Worm (Caenorhabditis elegans) whole organism, mixed stage, embryonic: ENCODE data around the gene lgg-1.

Experiments used
- M03D4.4 ChIP-seq: sonication (generic microtip); optimal IDR thresholded peaks from 2 replicates; lab custom pipeline; 2017; ENCODE audit warnings: mild to moderate bottlenecking, missing genetic modification characterization, missing compliant biosample characterization
- blmp-1 ChIP-seq: fragments of 150-350 bp; optimal IDR thresholded peaks from 2 replicates; lab custom pipeline; 2014; ENCODE audit warnings: missing biosample characterization, missing genetic modification characterization
- ceh-39 ChIP-seq: fragments of 150-350 bp; optimal IDR thresholded peaks from 2 replicates; lab custom pipeline; 2014; ENCODE audit warnings: missing biosample characterization, missing genetic modification characterization
- ceh-83 ChIP-seq: fragments of 200-800 bp; sonication (Bioruptor generic); optimal IDR thresholded peaks from 2 replicates; lab custom pipeline; 2018; ENCODE audit warnings: mild to moderate bottlenecking, missing genetic modification characterization, missing compliant biosample characterization
- ces-1 ChIP-seq: fragments of 150-350 bp; optimal IDR thresholded peaks from 2 replicates; lab custom pipeline; 2014; ENCODE audit warnings: missing biosample characterization, missing genetic modification reagents, missing genetic modification characterization
- cnd-1 ChIP-seq: fragments of 200-800 bp; sonication (Bioruptor generic); optimal IDR thresholded peaks from 2 replicates; lab custom pipeline; 2018; ENCODE audit warnings: mild to moderate bottlenecking, missing genetic modification characterization, missing compliant biosample characterization
- elt-1 ChIP-seq: sonication (generic microtip); optimal IDR thresholded peaks from 2 replicates; lab custom pipeline; 2017; ENCODE audit warnings: missing genetic modification characterization, mild to moderate bottlenecking, missing compliant biosample characterization, antibody characterized with exemption, moderate library complexity, borderline replicate concordance; ENCODE audit not compliant: insufficient read depth
- elt-3 ChIP-seq: fragments of 150-350 bp; optimal IDR thresholded peaks from 2 replicates; lab custom pipeline; 2014; ENCODE audit warnings: missing biosample characterization, missing genetic modification characterization
- flh-1 ChIP-seq: fragments of 200-800 bp; sonication (Bioruptor generic); optimal IDR thresholded peaks from 2 replicates; lab custom pipeline; 2018; ENCODE audit warnings: mild to moderate bottlenecking, missing genetic modification characterization, moderate library complexity, missing compliant biosample characterization
- ham-2 ChIP-seq: fragments of 200-800 bp; sonication (Bioruptor generic); optimal IDR thresholded peaks from 2 replicates; lab custom pipeline; 2018; ENCODE audit warnings: mild to moderate bottlenecking, missing genetic modification characterization, missing compliant biosample characterization
- hlh-1 ChIP-seq: fragments of 150-350 bp; optimal IDR thresholded peaks from 2 replicates; lab custom pipeline; 2014; ENCODE audit warnings: missing biosample characterization, missing genetic modification reagents, missing genetic modification characterization
- lin-13 ChIP-seq: fragments of 150-350 bp; optimal IDR thresholded peaks from 2 replicates; lab custom pipeline; 2014; ENCODE audit warnings: missing biosample characterization, missing genetic modification characterization
- lin-32 ChIP-seq: fragments of 200-800 bp; sonication (Bioruptor generic); optimal IDR thresholded peaks from 2 replicates; lab custom pipeline; 2018; ENCODE audit warnings: mild to moderate bottlenecking, missing genetic modification characterization, missing compliant biosample characterization
- lsy-2 ChIP-seq: fragments of 150-350 bp; optimal IDR thresholded peaks from 2 replicates; lab custom pipeline; 2014; ENCODE audit warnings: missing biosample characterization, missing genetic modification characterization
- mab-5 ChIP-seq: fragments of 150-350 bp; optimal IDR thresholded peaks from 2 replicates; lab custom pipeline; 2014; ENCODE audit warnings: missing biosample characterization, missing genetic modification characterization
- mep-1 ChIP-seq: fragments of 150-350 bp; optimal IDR thresholded peaks from 2 replicates; lab custom pipeline; 2017; ENCODE audit warnings: missing biosample characterization, missing genetic modification reagents, missing genetic modification characterization, inconsistent platforms
- mls-2 ChIP-seq: sonication (generic microtip); optimal IDR thresholded peaks from 2 replicates; lab custom pipeline; 2016; ENCODE audit warnings: mild to moderate bottlenecking, missing genetic modification characterization, moderate library complexity, missing compliant biosample characterization
- nhr-12 ChIP-seq: fragments of 150-350 bp; optimal IDR thresholded peaks from 2 replicates; lab custom pipeline; 2014; ENCODE audit warnings: missing biosample characterization, missing genetic modification characterization
- nhr-237 ChIP-seq: fragments of 150-350 bp; optimal IDR thresholded peaks from 2 replicates; lab custom pipeline; 2014; ENCODE audit warnings: missing biosample characterization, missing genetic modification characterization
- nhr-28 ChIP-seq: fragments of 150-350 bp; optimal IDR thresholded peaks from 2 replicates; lab custom pipeline; 2014; ENCODE audit warnings: missing biosample characterization, missing genetic modification characterization
- nhr-76 ChIP-seq: sonication (generic microtip); optimal IDR thresholded peaks from 2 replicates; lab custom pipeline; 2017; ENCODE audit warnings: missing biosample characterization, missing genetic modification characterization
- pha-4 ChIP-seq: fragments of 150-350 bp; optimal IDR thresholded peaks from 2 replicates; lab custom pipeline; 2018; ENCODE audit warnings: missing biosample characterization, missing genetic modification reagents, missing genetic modification characterization
- sem-2 ChIP-seq: fragments of 200-800 bp; sonication (Bioruptor generic); optimal IDR thresholded peaks from 2 replicates; lab custom pipeline; 2018; ENCODE audit warnings: mild to moderate bottlenecking, missing genetic modification characterization, missing compliant biosample characterization
- snpc-4 ChIP-seq: fragments of 150-350 bp; optimal IDR thresholded peaks from 2 replicates; lab custom pipeline; 2014; ENCODE audit warnings: missing biosample characterization, missing genetic modification characterization
- tbx-8 ChIP-seq: fragments of 200-800 bp; sonication (Bioruptor generic); optimal IDR thresholded peaks from 2 replicates; lab custom pipeline; 2018; ENCODE audit warnings: mild to moderate bottlenecking, missing genetic modification characterization, moderate library complexity, missing compliant biosample characterization
- unc-120 ChIP-seq: sonication (generic microtip); optimal IDR thresholded peaks from 2 replicates; lab custom pipeline; 2017; ENCODE audit warnings: missing genetic modification characterization, missing compliant biosample characterization; ENCODE audit not compliant: poor library complexity, severe bottlenecking
- unc-39 ChIP-seq: fragments of 150-350 bp; optimal IDR thresholded peaks from 2 replicates; lab custom pipeline; 2014; ENCODE audit warnings: missing biosample characterization, missing genetic modification characterization
- unc-62 ChIP-seq: fragments of 150-350 bp; optimal IDR thresholded peaks from 2 replicates; lab custom pipeline; 2014; ENCODE audit warnings: missing biosample characterization, missing genetic modification reagents, missing genetic modification characterization
- zip-8 ChIP-seq: fragments of 150-350 bp; optimal IDR thresholded peaks from 2 replicates; lab custom pipeline; 2014; ENCODE audit warnings: missing biosample characterization, missing genetic modification characterization

The lgg-1 gene

ce11 chrII:6327317-6327716 is 20.2 kb downstream of the lgg-1 start:
- no peak for TF ChIP-seq ham-2 (GFP tag; lab: Kevin White, UChicago)
- TF ChIP-seq flh-1 (GFP tag; lab: Kevin White, UChicago): no peak
- TF ChIP-seq zip-8: no peak
- no peak for TF ChIP-seq mab-5 (tag; lab: Kevin White, UChicago)
- no peak for TF ChIP-seq elt-3 (tag; lab: Kevin White, UChicago)
- no peak for TF ChIP-seq nhr-76 (tag; lab: Kevin White, UChicago)
- no peak for TF ChIP-seq pha-4 (tag; lab: Kevin White, UChicago)
- no peak for TF ChIP-seq unc-120 (tag; lab: Kevin White, UChicago)
- TF ChIP-seq blmp-1 (tag; lab: Kevin White, UChicago): no peak
- no peak for TF ChIP-seq ceh-39 (tag; lab: Kevin White, UChicago)
- no peak for TF ChIP-seq elt-1 (tag; lab: Kevin White, UChicago)
- no peak for TF ChIP-seq mls-2 (tag; lab: Kevin White, UChicago)
- TF ChIP-seq cnd-1: no peak
- TF ChIP-seq sem-2 (GFP tag; lab: Kevin White, UChicago): no peak
- no peak for TF ChIP-seq lsy-2 (tag; lab: Kevin White, UChicago)
- no peak for TF ChIP-seq unc-39 (tag; lab: Kevin White, UChicago)
- TF ChIP-seq unc-62 (GFP tag; lab: Kevin White, UChicago): no peak

ce11 chrII:6324086-6324485 is 23.4 kb downstream of the lgg-1 start, which contains the start of gene sma-6:
TSS of gene sma-6 (plus strand) at chrII:6324484.
- TF ChIP-seq ham-2 (GFP tag; lab: Kevin White, UChicago) (no peak), nhr-12 (tag; lab: Kevin White, UChicago) (no peak), mls-2 (tag; lab: Kevin White, UChicago) (no peak), unc-120 (tag; lab: Kevin White, UChicago) (no peak), ces-1 (GFP tag; lab: Kevin White, UChicago) (no peak), hlh-1 (tag; lab: Kevin White, UChicago) (no peak), zip-8 (no peak), nhr-237 (no peak), unc-39 (tag; lab: Kevin White, UChicago) (no peak), lin-32 (GFP tag; lab: Kevin White, UChicago) (no peak), lin-13 (tag; lab: Kevin White, UChicago) (no peak), ceh-83 (GFP tag; lab: Kevin White, UChicago) (no peak)

- TF ChIP-seq ceh-83 (GFP tag; lab: Kevin White, UChicago): no peak
- no peak for TF ChIP-seq sem-2 (GFP tag; lab: Kevin White, UChicago)
- TF ChIP-seq mab-5 (tag; lab: Kevin White, UChicago): no peak
- TF ChIP-seq elt-1 (tag; lab: Kevin White, UChicago): no peak
- no peak for TF ChIP-seq snpc-4
- no peak for TF ChIP-seq tbx-8 (GFP tag; lab: Kevin White, UChicago)
- no peak for TF ChIP-seq M03D4.4 (tag; lab: Kevin White, UChicago)
- TF ChIP-seq zip-8: no peak
- TF ChIP-seq ces-1 (GFP tag; lab: Kevin White, UChicago): no peak
These were observed 24.5 kb downstream of the lgg-1 start, which contains the start of gene C32D5.4 for ce11 chrII:6322979-6323378. TSS of gene C32D5.4 (minus strand) at chrII:6323079.

- TF ChIP-seq sem-2 (GFP tag; lab: Kevin White, UChicago) (no peak), pha-4 (tag; lab: Kevin White, UChicago) (no peak), snpc-4 (no peak), nhr-28 (no peak), zip-8 (no peak), lin-32 (GFP tag; lab: Kevin White, UChicago) (no peak), mep-1 (tag; lab: Kevin White, UChicago) (no peak)
These were observed 25.4 kb downstream of the lgg-1 start for ce11 chrII:6322081-6322480.

DNA sequence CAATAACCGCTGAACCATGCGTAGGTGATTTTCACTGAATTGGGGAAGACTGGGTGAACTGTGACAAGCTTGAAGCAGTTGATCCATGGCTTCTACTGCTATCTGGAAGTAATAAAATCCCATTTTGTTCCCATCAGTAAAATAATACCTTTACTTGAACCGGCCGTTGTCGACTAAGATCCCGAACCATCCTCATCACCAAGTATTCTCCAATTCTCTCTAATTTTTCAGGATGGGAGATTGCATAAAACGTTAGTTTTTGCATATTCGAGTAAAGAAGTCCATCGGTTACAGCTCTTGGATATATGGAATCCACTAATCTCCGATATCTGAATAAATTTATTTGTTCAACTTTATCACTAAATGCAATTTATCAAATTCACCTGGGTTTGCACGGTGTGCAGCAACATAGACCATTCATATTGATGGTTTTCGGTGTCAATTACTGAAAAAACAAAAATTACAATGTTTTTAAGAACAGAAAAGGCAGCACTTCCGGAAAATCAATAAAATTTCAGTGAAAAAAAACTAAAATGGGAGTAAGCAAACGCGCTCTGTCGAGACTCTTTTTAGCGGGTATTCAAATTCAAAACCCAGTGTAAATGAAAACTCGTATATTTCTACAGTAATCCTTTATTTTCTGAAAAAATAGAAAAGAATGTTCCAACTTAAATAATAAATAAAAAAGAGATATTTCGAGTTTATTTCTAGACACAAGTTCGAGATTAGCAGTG is 26.7 kb downstream of the lgg-1 start, which contains the start of gene efr-3:
TSS of gene efr-3 (minus strand) at position 505 of the 734 bp plus-strand sequence.
- TF ChIP-seq lsy-2 (tag; lab: Kevin White, UChicago) (peak; percentile 51), unc-120 (tag; lab: Kevin White, UChicago) (no peak), nhr-28 (no peak)
